Fruit fly (Drosophila melanogaster): ENCODE measurements around the gene tx.

Gene tx

DNA sequence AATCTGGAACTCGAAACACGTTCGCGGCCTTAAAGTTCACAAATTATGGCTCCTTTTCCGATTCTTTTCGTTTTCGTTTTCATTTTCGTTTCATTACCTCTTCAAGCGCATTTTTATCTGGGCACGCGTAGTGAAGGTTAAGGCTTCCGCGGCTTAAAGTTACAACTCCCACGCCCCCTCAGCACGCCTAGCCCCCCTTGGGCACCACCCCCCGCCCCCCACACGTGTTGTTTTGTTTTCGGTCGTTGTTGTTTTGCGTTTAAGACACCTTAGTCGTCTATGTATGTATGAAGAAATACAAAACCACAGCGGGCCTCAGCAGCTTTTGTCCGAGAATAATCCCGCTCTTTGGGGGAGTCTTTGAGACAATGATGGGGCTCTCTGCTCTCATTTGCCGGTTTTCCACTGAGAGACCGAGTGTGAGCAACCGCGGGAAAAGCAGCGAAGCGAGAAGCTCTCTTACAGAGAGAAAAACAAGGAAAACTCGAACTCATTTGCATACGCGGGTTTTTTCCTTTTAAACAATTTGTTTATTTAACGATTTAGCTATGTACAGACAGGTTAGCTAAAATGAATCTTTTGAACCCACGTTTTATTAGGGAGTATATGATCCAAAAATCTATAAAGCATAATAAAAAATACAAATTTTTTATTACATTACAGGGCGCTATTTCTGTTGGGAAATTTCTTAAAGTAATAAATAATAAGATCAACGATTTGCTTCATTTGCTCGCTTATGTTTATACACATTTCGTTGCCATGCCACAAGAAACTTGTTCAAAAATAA is 21.8 kb downstream of the tx start (continued):
- TF ChIP-seq CG9817 (tag; optimal IDR thresholded peaks at IDR 0.05): no peak
- TF ChIP-seq knrl (GFP tag; IDR thresholded peaks at IDR 0.05; ENCODE audit: partially characterized antibody): no peak
- 0 out of 2 replicates have a peak, but pooled peaks have one; percentile 22 for TF ChIP-seq stc (GFP tag; IDR thresholded peaks at IDR 0.05)
- TF ChIP-seq CG2712 (tag; optimal IDR thresholded peaks at IDR 0.05): no peak
- no peak for TF ChIP-seq tll (GFP tag; optimal IDR thresholded peaks at IDR 0.05)
- TF ChIP-seq CG8924 (tag; optimal IDR thresholded peaks at IDR 0.05): no peak
- TF ChIP-seq Xrp1 (GFP tag; IDR thresholded peaks at IDR 0.05): no peak
- TF ChIP-seq sim (GFP tag; IDR thresholded peaks at IDR 0.05): no peak
- peak in 1 of 2 experiments; percentile 4 for TF ChIP-seq Eip74EF (GFP tag; optimal IDR thresholded peaks at IDR 0.05)
- no peak for TF ChIP-seq vfl (GFP tag; optimal IDR thresholded peaks at IDR 0.05)
- no peak for TF ChIP-seq Camta (GFP tag; optimal IDR thresholded peaks at IDR 0.05)
- no peak for TF ChIP-seq crc (GFP tag; optimal IDR thresholded peaks at IDR 0.05)
- 0 out of 2 replicates have a peak, but pooled peaks have one; percentile 26 for TF ChIP-seq CG6689 (GFP tag; IDR thresholded peaks at IDR 0.05)
- TF ChIP-seq usp (GFP tag; optimal IDR thresholded peaks at IDR 0.05): no peak
- peak; percentile 12 for TF ChIP-seq az2 (GFP tag; optimal IDR thresholded peaks at IDR 0.05)
- peak; percentile 83 to 84 for TF ChIP-seq Trl (optimal IDR thresholded peaks at IDR 0.05)
- TF ChIP-seq Trl (GFP tag; optimal IDR thresholded peaks at IDR 0.05): no peak
- TF ChIP-seq bigmax (GFP tag; optimal IDR thresholded peaks at IDR 0.05): no peak
- TF ChIP-seq Rx (GFP tag; IDR thresholded peaks at IDR 0.05): no peak
- no peak for TF ChIP-seq HLH4C (GFP tag; IDR thresholded peaks at IDR 0.05; ENCODE audit: partially characterized antibody)
- TF ChIP-seq sens-2 (GFP tag; IDR thresholded peaks at IDR 0.05): no peak
- no peak for TF ChIP-seq Lim3 (GFP tag; IDR thresholded peaks at IDR 0.05)
- TF ChIP-seq CG7786 (GFP tag; optimal IDR thresholded peaks at IDR 0.05): no peak
- no peak for TF ChIP-seq CG1603 (tag; optimal IDR thresholded peaks at IDR 0.05)
- no peak for TF ChIP-seq mld (GFP tag; IDR thresholded peaks at IDR 0.05; ENCODE audit: partially characterized antibody)
- no peak for TF ChIP-seq CG13775 (GFP tag; optimal IDR thresholded peaks at IDR 0.05)
- TF ChIP-seq CG12236 (GFP tag; optimal IDR thresholded peaks at IDR 0.05): no peak
- TF ChIP-seq shn (GFP tag; optimal IDR thresholded peaks at IDR 0.05): no peak
- no peak for TF ChIP-seq CG13624 (GFP tag; optimal IDR thresholded peaks at IDR 0.05)
- no peak for TF ChIP-seq BEAF-32 (GFP tag; optimal IDR thresholded peaks at IDR 0.05)
- no peak for TF ChIP-seq CG5245 (GFP tag; optimal IDR thresholded peaks at IDR 0.05)
- no peak for TF ChIP-seq chm (GFP tag; IDR thresholded peaks at IDR 0.05)
- TF ChIP-seq Hr51 (GFP tag; optimal IDR thresholded peaks at IDR 0.05): peak in 1 of 2 experiments; percentile 34
- TF ChIP-seq Opbp (GFP tag; IDR thresholded peaks at IDR 0.05; ENCODE audit: partially characterized antibody): no peak
- no peak for TF ChIP-seq CG11560 (tag; IDR thresholded peaks at IDR 0.05)
- TF ChIP-seq odd (GFP tag; optimal IDR thresholded peaks at IDR 0.05): no peak
- no peak for TF ChIP-seq PHDP (tag; optimal IDR thresholded peaks at IDR 0.05)
- no peak for TF ChIP-seq cad (GFP tag; optimal IDR thresholded peaks at IDR 0.05)
- TF ChIP-seq CG18476 (GFP tag; optimal IDR thresholded peaks at IDR 0.05): no peak
- no peak for TF ChIP-seq CG10565 (GFP tag; optimal IDR thresholded peaks at IDR 0.05)
- no peak for TF ChIP-seq ewg (GFP tag; optimal IDR thresholded peaks at IDR 0.05)
- no peak for TF ChIP-seq Ets97D (GFP tag; optimal IDR thresholded peaks at IDR 0.05)
- no peak for TF ChIP-seq CG17829 (tag; optimal IDR thresholded peaks at IDR 0.05)
- no peak for TF ChIP-seq btn (GFP tag; optimal IDR thresholded peaks at IDR 0.05)
- TF ChIP-seq trem (tag; optimal IDR thresholded peaks at IDR 0.05): no peak
- TF ChIP-seq chif (GFP tag; optimal IDR thresholded peaks at IDR 0.05): no peak
- no peak for TF ChIP-seq CG31365 (tag; optimal IDR thresholded peaks at IDR 0.05)
- no peak for TF ChIP-seq CG7271 (tag; optimal IDR thresholded peaks at IDR 0.05)
- no peak for TF ChIP-seq Sry-β (GFP tag; optimal IDR thresholded peaks at IDR 0.05)
- no peak for TF ChIP-seq Med (GFP tag)
